Fruit fly (Drosophila melanogaster) whole organism, embryonic: ENCODE results near the gene hll.

Experiments
- Abd-B ChIP-seq: fragments of 200-800 bp; sonication (Bioruptor generic); optimal IDR thresholded peaks from 2 replicates; lab custom pipeline; 2018; ENCODE audit warnings: missing biosample characterization, mild to moderate bottlenecking, missing genetic modification characterization, moderate library complexity
- Atf3 ChIP-seq: fragments of 200-800 bp; sonication (Bioruptor generic); optimal IDR thresholded peaks from 3 replicates; lab custom pipeline; 2016; ENCODE audit warnings: missing biosample characterization, missing genetic modification characterization
- CG10267 ChIP-seq: fragments of 200-800 bp; sonication (Bioruptor generic); optimal IDR thresholded peaks from 2 replicates; lab custom pipeline; 2018; ENCODE audit warnings: missing biosample characterization, mild to moderate bottlenecking, missing genetic modification characterization, moderate library complexity
- CG10274 ChIP-seq: fragments of 200-800 bp; sonication (Bioruptor generic); optimal IDR thresholded peaks from 3 replicates; lab custom pipeline; 2017; ENCODE audit warnings: missing biosample characterization, mild to moderate bottlenecking, missing genetic modification characterization
- CG10366 ChIP-seq: fragments of 200-800 bp; sonication (Bioruptor generic); IDR thresholded peaks from 2 replicates; pipeline ENCODE4 v1.3.6; 2022; ENCODE audit warnings: missing biosample characterization, missing genetic modification characterization
- CG11456 ChIP-seq: fragments of 200-800 bp; sonication (Bioruptor generic); IDR thresholded peaks from 3 replicates; pipeline ENCODE4 v1.3.6; 2022; ENCODE audit warnings: missing biosample characterization, missing genetic modification characterization
- CG11504 ChIP-seq: fragments of 200-800 bp; sonication (Bioruptor generic); optimal IDR thresholded peaks from 3 replicates; lab custom pipeline; 2019; ENCODE audit warnings: missing biosample characterization, mild to moderate bottlenecking, missing genetic modification characterization, moderate library complexity
- CG12155 ChIP-seq: fragments of 200-800 bp; sonication (Bioruptor generic); optimal IDR thresholded peaks from 3 replicates; lab custom pipeline; 2016; ENCODE audit warnings: missing biosample characterization, missing genetic modification characterization
- CG12659 ChIP-seq: fragments of 200-800 bp; sonication (Bioruptor generic); optimal IDR thresholded peaks from 3 replicates; lab custom pipeline; 2017; ENCODE audit warnings: mild to moderate bottlenecking, missing biosample characterization, missing genetic modification reagents, missing genetic modification characterization
- CG14014 ChIP-seq: fragments of 200-800 bp; sonication (Bioruptor generic); IDR thresholded peaks from 2 replicates; pipeline ENCODE4 v1.3.6; 2022; ENCODE audit warnings: missing biosample characterization, missing genetic modification characterization
- CG18599 ChIP-seq: fragments of 200-800 bp; sonication (Bioruptor generic); optimal IDR thresholded peaks from 3 replicates; lab custom pipeline; 2017; ENCODE audit warnings: missing biosample characterization, missing genetic modification characterization, mild to moderate bottlenecking, moderate library complexity, missing genetic modification reagents
- CG32767 ChIP-seq: fragments of 200-800 bp; sonication (Bioruptor generic); IDR thresholded peaks from 2 replicates; pipeline ENCODE4 v1.3.6; 2022; ENCODE audit warnings: missing biosample characterization, missing genetic modification characterization
- CG33557 ChIP-seq: fragments of 200-800 bp; sonication (Bioruptor generic); optimal IDR thresholded peaks from 2 replicates; lab custom pipeline; 2019; ENCODE audit warnings: missing biosample characterization, mild to moderate bottlenecking, missing genetic modification characterization, moderate library complexity
- CG34376 ChIP-seq: fragments of 200-800 bp; sonication (Bioruptor generic); optimal IDR thresholded peaks from 2 replicates; lab custom pipeline; 2018; ENCODE audit warnings: missing biosample characterization, mild to moderate bottlenecking, missing genetic modification characterization
- CG3995 ChIP-seq: fragments of 200-800 bp; sonication (Bioruptor generic); optimal IDR thresholded peaks from 3 replicates; lab custom pipeline; 2016; ENCODE audit warnings: missing biosample characterization, missing genetic modification characterization
- CG6689 ChIP-seq: fragments of 200-800 bp; sonication (Bioruptor generic); IDR thresholded peaks from 2 replicates; pipeline ENCODE4 v1.3.6; 2022; ENCODE audit warnings: missing biosample characterization, missing genetic modification characterization
- CG8478 ChIP-seq: fragments of >200 bp; optimal IDR thresholded peaks from 2 replicates; lab custom pipeline; 2018
- CG9215 ChIP-seq: fragments of 200-800 bp; sonication (Bioruptor generic); IDR thresholded peaks from 2 replicates; pipeline ENCODE4 v1.3.6; 2022; ENCODE audit warnings: missing biosample characterization, missing genetic modification characterization
- Dbx ChIP-seq: fragments of 200-800 bp; sonication (Bioruptor generic); IDR thresholded peaks from 3 replicates; pipeline ENCODE4 v1.3.6; 2022; ENCODE audit warnings: missing biosample characterization, missing genetic modification characterization
- Ets65A ChIP-seq: fragments of 200-800 bp; sonication (Bioruptor generic); peaks from one replicate; lab custom pipeline; 2016; ENCODE audit warnings: missing biosample characterization, missing genetic modification characterization
- GATAe ChIP-seq: fragments of 200-800 bp; sonication (Bioruptor generic); conservative IDR thresholded peaks from 2 replicates; pipeline ENCODE4 v1.3.6; 2022; ENCODE audit warnings: missing biosample characterization, missing genetic modification characterization
- H2.0 ChIP-seq: fragments of 200-800 bp; sonication (Bioruptor generic); IDR thresholded peaks from 2 replicates; pipeline ENCODE4 v1.3.6; 2022; ENCODE audit warnings: missing biosample characterization, missing genetic modification characterization
- Kr ChIP-seq: fragments of 200-800 bp; sonication (Bioruptor generic); optimal IDR thresholded peaks from 2 replicates; lab custom pipeline; 2017; ENCODE audit warnings: missing biosample characterization, mild to moderate bottlenecking, missing genetic modification characterization
- Med ChIP-seq: fragments of 200-800 bp; sonication (Bioruptor generic); peaks from one replicate; lab custom pipeline; 2016; ENCODE audit warnings: missing biosample characterization, missing genetic modification characterization, mild to moderate bottlenecking, inconsistent platforms, moderate library complexity
- NC2β ChIP-seq: fragments of 200-800 bp; sonication (Bioruptor generic); optimal IDR thresholded peaks from 2 replicates; lab custom pipeline; 2016; ENCODE audit warnings: missing biosample characterization, missing genetic modification characterization
- Nf-YA ChIP-seq: fragments of 200-800 bp; sonication (Bioruptor generic); IDR thresholded peaks from 2 replicates; pipeline ENCODE4 v1.3.6; 2022; ENCODE audit warnings: missing biosample characterization, missing genetic modification characterization
- Pdp1 ChIP-seq, 2 experiments: fragments of 200-800 bp; sonication (Bioruptor generic); optimal IDR thresholded peaks; 3 replicates each; lab custom pipeline; 2016; ENCODE audit warnings: missing biosample characterization in 2 of 2, missing genetic modification characterization in 2 of 2, mild to moderate bottlenecking in 1 of 2, moderate library complexity in 1 of 2
- Sin3A ChIP-seq: fragments of >200 bp; optimal IDR thresholded peaks from 2 replicates; lab custom pipeline; 2018
- chinmo ChIP-seq: fragments of 200-800 bp; sonication (Bioruptor generic); IDR thresholded peaks from 4 replicates; pipeline ENCODE4 v1.3.6; 2022; ENCODE audit warnings: missing biosample characterization, missing genetic modification characterization; ENCODE audit not compliant: partially characterized antibody
- dan ChIP-seq: fragments of 200-800 bp; sonication (Bioruptor generic); IDR thresholded peaks from 2 replicates; pipeline ENCODE4 v1.3.6; 2022; ENCODE audit warnings: missing biosample characterization, missing genetic modification characterization
- dysf ChIP-seq: fragments of 200-800 bp; sonication (Bioruptor generic); IDR thresholded peaks from 3 replicates; pipeline ENCODE4 v1.3.6; 2022; ENCODE audit warnings: missing biosample characterization, missing genetic modification characterization
- eve ChIP-seq, 2 experiments: fragments of >200 bp; optimal IDR thresholded peaks; 2 replicates each; lab custom pipeline; 2017; ENCODE audit warnings: missing biosample characterization in 2 of 2, missing genetic modification characterization in 2 of 2
- exex ChIP-seq: fragments of 200-800 bp; sonication (Bioruptor generic); optimal IDR thresholded peaks from 4 replicates; lab custom pipeline; 2018; ENCODE audit warnings: missing biosample characterization, mild to moderate bottlenecking, missing genetic modification characterization, moderate library complexity
- fd96Cb ChIP-seq: fragments of 200-800 bp; sonication (Bioruptor generic); optimal IDR thresholded peaks from 2 replicates; lab custom pipeline; 2018; ENCODE audit warnings: missing biosample characterization, mild to moderate bottlenecking, missing genetic modification characterization, moderate library complexity
- grn ChIP-seq: fragments of 200-800 bp; sonication (Bioruptor generic); optimal IDR thresholded peaks from 3 replicates; lab custom pipeline; 2017; ENCODE audit warnings: missing biosample characterization, missing genetic modification characterization
- ken ChIP-seq: fragments of 200-800 bp; sonication (Bioruptor generic); IDR thresholded peaks from 3 replicates; pipeline ENCODE4 v1.3.6; 2022; ENCODE audit warnings: missing biosample characterization, missing genetic modification characterization
- mirr ChIP-seq: fragments of 200-800 bp; sonication (Bioruptor generic); optimal IDR thresholded peaks from 3 replicates; lab custom pipeline; 2018; ENCODE audit warnings: missing biosample characterization, mild to moderate bottlenecking, missing genetic modification characterization
- nau ChIP-seq: fragments of 200-800 bp; sonication (Bioruptor generic); optimal IDR thresholded peaks from 3 replicates; lab custom pipeline; 2017; ENCODE audit warnings: missing biosample characterization, mild to moderate bottlenecking, missing genetic modification characterization, missing genetic modification reagents
- nerfin-2 ChIP-seq: fragments of 200-800 bp; sonication (Bioruptor generic); IDR thresholded peaks from 2 replicates; pipeline ENCODE4 v1.3.6; 2022; ENCODE audit warnings: missing biosample characterization, missing genetic modification characterization; ENCODE audit not compliant: partially characterized antibody
- ranshi ChIP-seq: fragments of 200-800 bp; sonication (Bioruptor generic); IDR thresholded peaks from 2 replicates; pipeline ENCODE4 v1.3.6; 2022; ENCODE audit warnings: missing biosample characterization, missing genetic modification characterization
- schlank ChIP-seq: fragments of 200-800 bp; sonication (Bioruptor generic); optimal IDR thresholded peaks from 2 replicates; lab custom pipeline; 2018; ENCODE audit warnings: missing biosample characterization, mild to moderate bottlenecking, missing genetic modification characterization
- scrt ChIP-seq: fragments of 200-800 bp; sonication (Bioruptor generic); optimal IDR thresholded peaks from 2 replicates; lab custom pipeline; 2018; ENCODE audit warnings: missing biosample characterization, mild to moderate bottlenecking, missing genetic modification characterization, moderate library complexity
- sd ChIP-seq: fragments of 200-800 bp; sonication (Bioruptor generic); optimal IDR thresholded peaks from 3 replicates; lab custom pipeline; 2018; ENCODE audit warnings: missing biosample characterization, mild to moderate bottlenecking, missing genetic modification characterization, moderate library complexity
- sug ChIP-seq: fragments of 200-800 bp; optimal IDR thresholded peaks from 2 replicates; lab custom pipeline; 2019; ENCODE audit warnings: missing biosample characterization, mild to moderate bottlenecking, missing genetic modification characterization, moderate library complexity
- trem ChIP-seq: fragments of 200-800 bp; optimal IDR thresholded peaks from 3 replicates; lab custom pipeline; 2019; ENCODE audit warnings: missing biosample characterization, mild to moderate bottlenecking, missing genetic modification characterization, moderate library complexity
- wor ChIP-seq: fragments of 200-800 bp; sonication (Bioruptor generic); IDR thresholded peaks from 2 replicates; pipeline ENCODE4 v1.3.6; 2022; ENCODE audit warnings: missing biosample characterization, missing genetic modification characterization
- yki ChIP-seq: fragments of >200 bp; optimal IDR thresholded peaks from 3 replicates; lab custom pipeline; 2018
- zfh2 ChIP-seq: fragments of 200-800 bp; sonication (Bioruptor generic); optimal IDR thresholded peaks from 2 replicates; lab custom pipeline; 2016; ENCODE audit warnings: missing biosample characterization, missing genetic modification characterization

The hll gene

DNA sequence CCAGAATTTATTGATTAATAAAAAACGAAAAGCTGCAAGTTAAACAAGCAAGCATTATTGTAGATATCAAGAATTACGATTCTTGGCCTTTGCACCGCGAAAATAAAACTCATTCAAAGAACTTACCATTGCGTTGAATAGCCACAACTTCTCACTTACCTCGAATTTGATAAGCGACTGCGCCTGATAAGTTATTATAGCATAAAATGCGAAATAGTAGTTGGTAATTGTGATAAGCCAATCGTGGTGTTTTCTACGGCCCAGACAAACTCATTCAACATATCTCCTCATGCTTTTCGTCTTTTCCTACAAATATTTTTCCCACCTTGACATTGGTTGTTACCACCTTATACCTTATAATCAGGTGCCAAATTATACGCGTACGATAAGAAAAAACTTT is 11.7 kb upstream of the hll start:
- TF ChIP-seq sug (tag; lab: Kevin White, UChicago) (peak; percentile 48), CG34376 (peak; percentile 89), scrt (GFP tag; lab: Kevin White, UChicago) (no peak), grn (GFP tag; lab: Kevin White, UChicago) (peak; percentile 10), wor (GFP tag; lab: Robert Waterston, UW) (no peak), mirr (GFP tag; lab: Kevin White, UChicago) (peak; percentile 60), Sin3A (no peak), CG18599 (peak; percentile 2), CG11504 (tag; lab: Kevin White, UChicago) (no peak), CG10267 (tag; lab: Kevin White, UChicago) (no peak), eve (GFP tag; optimal IDR thresholded peaks at IDR 0.05; lab: Kevin White, UChicago) (peak in 1 of 2 experiments; percentile 36), CG32767 (no peak), nau (GFP tag; lab: Kevin White, UChicago) (no peak), Pdp1 (GFP tag; optimal IDR thresholded peaks at IDR 0.05; lab: Kevin White, UChicago) (peak in 1 of 2 experiments; percentile 58), CG3995 (GFP tag; lab: Kevin White, UChicago) (no peak), Nf-YA (GFP tag; lab: Robert Waterston, UW) (no peak), CG6689 (GFP tag; lab: Robert Waterston, UW) (no peak), CG10366 (GFP tag; lab: Robert Waterston, UW) (no peak), exex (tag; lab: Kevin White, UChicago) (peak; percentile 90), trem (tag; lab: Kevin White, UChicago) (no peak), sd (tag; lab: Kevin White, UChicago) (peak; percentile 86), chinmo (0 out of 4 replicates have a peak, but pooled peaks have one; percentile 23), schlank (tag; lab: Kevin White, UChicago) (no peak), yki (no peak), GATAe (no peak), CG12155 (no peak), fd96Cb (tag; lab: Kevin White, UChicago) (no peak), dan (no peak), ranshi (GFP tag; lab: Robert Waterston, UW) (no peak)

dm6 chr2L:14019654-14020053 is 7.1 kb upstream of the hll start:
- TF ChIP-seq Ets65A (GFP tag; lab: Kevin White, UChicago), result peak; percentile 73
- TF ChIP-seq Med, result peak; percentile 58
- TF ChIP-seq Atf3, result no peak
- TF ChIP-seq CG9215 (GFP tag; lab: Robert Waterston, UW), result no peak
- TF ChIP-seq CG33557 (GFP tag; lab: Kevin White, UChicago), result no peak
- TF ChIP-seq Abd-B, result no peak
- 0 out of 3 replicates have a peak, but pooled peaks have one; percentile 14 for TF ChIP-seq ken (GFP tag; lab: Robert Waterston, UW)
- no peak for TF ChIP-seq CG10274 (GFP tag; lab: Kevin White, UChicago)
- TF ChIP-seq zfh2 (GFP tag; lab: Kevin White, UChicago), result no peak
- no peak for TF ChIP-seq nerfin-2 (GFP tag; lab: Robert Waterston, UW)
- TF ChIP-seq CG14014 (GFP tag; lab: Robert Waterston, UW), result no peak
- peak; percentile 89 for TF ChIP-seq CG8478 (lab: Kevin White, UChicago)
- no peak for TF ChIP-seq NC2β
- no peak for TF ChIP-seq Kr
- TF ChIP-seq dysf (GFP tag; lab: Robert Waterston, UW), result no peak
- TF ChIP-seq CG12659 (GFP tag; lab: Kevin White, UChicago), result no peak
- TF ChIP-seq H2.0 (GFP tag; lab: Robert Waterston, UW), result no peak
- 0 out of 3 replicates have a peak, but pooled peaks have one; percentile 24 for TF ChIP-seq Dbx (GFP tag; lab: Robert Waterston, UW)
- no peak for TF ChIP-seq CG11456 (GFP tag; lab: Robert Waterston, UW)
